Worm (Caenorhabditis elegans): Measurements from ENCODE around the gene ced-4.

The ced-4 gene

DNA sequence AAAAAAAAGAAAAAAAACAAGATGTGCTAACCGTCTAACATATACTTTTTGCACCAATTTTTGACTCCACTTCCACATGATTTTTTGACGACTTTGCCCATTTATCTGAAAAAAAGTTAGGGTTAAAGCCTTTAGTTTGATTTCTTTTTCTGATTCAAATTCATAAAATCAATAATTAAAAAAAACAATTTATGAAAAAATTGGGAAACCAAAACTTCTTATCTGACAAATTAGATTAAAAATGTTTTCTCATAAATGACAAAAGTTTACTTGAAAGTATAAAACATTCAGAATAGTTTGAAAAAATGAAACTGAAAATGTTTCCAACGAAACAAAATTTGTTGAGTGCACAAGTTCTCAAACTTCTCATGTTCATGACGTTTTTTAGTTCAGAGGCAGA lies 32.3 kb upstream of the ced-4 start, which contains the start of gene F26A1.7:
Gene F26A1.7 (minus strand): TSS at position 101 of the 400 bp plus-strand sequence.
- TF ChIP-seq hnd-1 (tag; optimal IDR thresholded peaks at IDR 0.05) (no peak), pes-1 (GFP tag; IDR thresholded peaks at IDR 0.05) (no peak), hmbx-1 (tag; optimal IDR thresholded peaks at IDR 0.05) (no peak), F13C5.2 (tag; optimal IDR thresholded peaks at IDR 0.05) (no peak), ceh-13 (GFP tag; optimal IDR thresholded peaks at IDR 0.05) (no peak), tra-4 (tag; optimal IDR thresholded peaks at IDR 0.05) (no peak), hmg-4 (GFP tag; optimal IDR thresholded peaks at IDR 0.05) (no peak), ama-1 (optimal IDR thresholded peaks at IDR 0.05) (no peak), tbx-11 (GFP tag; IDR thresholded peaks at IDR 0.05) (no peak), B0310.2 (tag; optimal IDR thresholded peaks at IDR 0.05) (no peak), scrt-1 (GFP tag; IDR thresholded peaks at IDR 0.05) (no peak), tbx-37 (GFP tag; conservative IDR thresholded peaks at IDR 0.05) (no peak), ceh-36 (tag; optimal IDR thresholded peaks at IDR 0.05) (no peak), aly-1 (tag; optimal IDR thresholded peaks at IDR 0.05) (no peak), ets-7 (tag; optimal IDR thresholded peaks at IDR 0.05) (no peak), sea-1 (GFP tag; conservative IDR thresholded peaks at IDR 0.05) (no peak), flt-1 (GFP tag; IDR thresholded peaks at IDR 0.05) (no peak)

DNA sequence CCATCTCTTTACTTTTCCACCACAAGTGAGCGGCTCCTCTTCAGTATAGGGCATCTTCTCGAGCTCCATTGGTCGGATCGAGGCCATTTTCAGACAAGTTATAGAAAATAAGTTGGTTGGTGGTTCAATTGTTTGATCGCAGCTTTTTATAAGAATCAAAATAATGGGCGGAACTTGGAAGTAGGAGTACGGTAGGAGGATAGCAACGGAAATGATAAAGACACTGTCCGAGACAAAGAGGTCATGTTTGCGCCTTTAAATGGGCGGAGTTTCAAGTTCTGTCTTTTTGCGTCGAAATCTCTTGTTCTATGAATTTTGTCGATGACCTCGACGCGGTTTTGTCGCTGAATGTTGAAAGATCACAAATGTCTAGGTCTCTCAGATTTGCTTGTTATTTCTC lies 30.0 kb upstream of the ced-4 start, which contains the start of gene F26A1.8:
Gene F26A1.8 (minus strand): TSS at position 101 of the 400 bp plus-strand sequence.
- TF ChIP-seq sea-1 (GFP tag; conservative IDR thresholded peaks at IDR 0.05) (no peak), hnd-1 (tag; optimal IDR thresholded peaks at IDR 0.05) (no peak), ama-1 (optimal IDR thresholded peaks at IDR 0.05) (no peak), hmbx-1 (tag; optimal IDR thresholded peaks at IDR 0.05) (no peak), B0310.2 (tag; optimal IDR thresholded peaks at IDR 0.05) (no peak), hmg-4 (GFP tag; optimal IDR thresholded peaks at IDR 0.05) (no peak), ceh-36 (tag; optimal IDR thresholded peaks at IDR 0.05) (no peak), F13C5.2 (tag; optimal IDR thresholded peaks at IDR 0.05) (no peak), tbx-37 (GFP tag; conservative IDR thresholded peaks at IDR 0.05) (no peak), aly-1 (tag; optimal IDR thresholded peaks at IDR 0.05) (no peak), scrt-1 (GFP tag; IDR thresholded peaks at IDR 0.05) (no peak), flt-1 (GFP tag; IDR thresholded peaks at IDR 0.05) (no peak), tra-4 (tag; optimal IDR thresholded peaks at IDR 0.05) (no peak)

- no peak for TF ChIP-seq sea-1 (GFP tag; conservative IDR thresholded peaks at IDR 0.05)
- no peak for TF ChIP-seq F13C5.2 (tag; optimal IDR thresholded peaks at IDR 0.05)
- no peak for TF ChIP-seq scrt-1 (GFP tag; IDR thresholded peaks at IDR 0.05)
- TF ChIP-seq hnd-1 (tag; optimal IDR thresholded peaks at IDR 0.05) = no peak
- no peak for TF ChIP-seq pes-1 (GFP tag; IDR thresholded peaks at IDR 0.05)
- TF ChIP-seq tra-4 (tag; optimal IDR thresholded peaks at IDR 0.05) = no peak
- TF ChIP-seq flt-1 (GFP tag; IDR thresholded peaks at IDR 0.05) = no peak
- TF ChIP-seq ets-7 (tag; optimal IDR thresholded peaks at IDR 0.05) = no peak
Measured at ce11 chrIII:4826606-4827005, 25.5 kb upstream of the ced-4 start, which contains the start of gene F26A1.3. F26A1.3 (plus strand) TSS chrIII:4826906.

DNA sequence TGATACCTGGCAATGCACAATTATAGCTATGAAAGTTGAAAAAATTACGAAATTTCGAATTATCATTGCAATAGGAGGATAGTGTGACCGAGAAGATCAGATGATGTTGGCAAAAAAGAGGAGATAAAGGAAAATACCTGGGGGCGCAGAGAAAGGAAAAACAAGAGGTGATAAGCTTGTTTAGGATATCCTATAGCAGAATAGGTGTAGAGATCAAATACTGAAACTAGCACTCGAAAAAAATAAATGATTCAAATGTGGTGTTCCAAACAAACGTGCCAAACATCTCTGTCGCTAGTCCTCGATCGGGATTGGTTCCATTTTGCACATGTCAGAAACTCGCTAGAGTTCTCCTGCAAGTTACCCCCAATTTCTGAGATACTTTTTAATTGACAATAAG lies 22.7 kb upstream of the ced-4 start, which contains the start of gene F26A1.9:
Gene F26A1.9 (minus strand): TSS at position 101 of the 400 bp plus-strand sequence.
- TF ChIP-seq sea-1 (GFP tag; conservative IDR thresholded peaks at IDR 0.05) (no peak), tbx-37 (GFP tag; conservative IDR thresholded peaks at IDR 0.05) (no peak), ceh-13 (GFP tag; optimal IDR thresholded peaks at IDR 0.05) (no peak), aly-1 (tag; optimal IDR thresholded peaks at IDR 0.05) (no peak), ets-7 (tag; optimal IDR thresholded peaks at IDR 0.05) (no peak), tbx-11 (GFP tag; IDR thresholded peaks at IDR 0.05) (no peak), pes-1 (GFP tag; IDR thresholded peaks at IDR 0.05) (no peak), tra-4 (tag; optimal IDR thresholded peaks at IDR 0.05) (no peak), ama-1 (optimal IDR thresholded peaks at IDR 0.05) (no peak), F13C5.2 (tag; optimal IDR thresholded peaks at IDR 0.05) (no peak), scrt-1 (GFP tag; IDR thresholded peaks at IDR 0.05) (no peak), hmg-4 (GFP tag; optimal IDR thresholded peaks at IDR 0.05) (no peak), hmbx-1 (tag; optimal IDR thresholded peaks at IDR 0.05) (no peak), flt-1 (GFP tag; IDR thresholded peaks at IDR 0.05) (no peak), hnd-1 (tag; optimal IDR thresholded peaks at IDR 0.05) (no peak), ceh-36 (tag; optimal IDR thresholded peaks at IDR 0.05) (no peak)

DNA sequence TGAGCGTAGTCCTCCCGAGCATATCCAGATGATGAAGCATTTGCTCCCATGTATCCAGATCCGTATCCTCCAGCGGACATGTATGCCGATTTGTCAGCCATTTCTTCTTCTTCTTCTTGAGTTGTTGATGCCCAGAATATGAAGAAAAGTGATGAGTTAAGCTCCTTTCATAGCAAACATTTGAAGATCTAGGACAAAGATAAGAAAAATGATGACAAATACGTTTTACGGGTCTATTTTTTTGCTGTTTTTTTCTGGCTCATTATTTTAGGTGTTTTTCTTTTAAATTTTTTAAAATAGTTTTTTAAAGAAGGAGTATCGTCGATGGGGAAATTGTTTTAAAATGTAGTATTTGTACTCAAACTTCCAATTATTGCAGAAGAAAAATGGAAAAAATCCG lies 21.9 kb upstream of the ced-4 start, which contains the start of gene nspd-9:
Gene nspd-9 (minus strand): TSS at position 101 of the 400 bp plus-strand sequence.
- no peak for TF ChIP-seq hmg-4 (GFP tag; optimal IDR thresholded peaks at IDR 0.05)
- no peak for TF ChIP-seq flt-1 (GFP tag; IDR thresholded peaks at IDR 0.05)
- TF ChIP-seq ama-1 (optimal IDR thresholded peaks at IDR 0.05) = no peak
- TF ChIP-seq tbx-11 (GFP tag; IDR thresholded peaks at IDR 0.05) = no peak
- TF ChIP-seq B0310.2 (tag; optimal IDR thresholded peaks at IDR 0.05) = no peak
- TF ChIP-seq sea-1 (GFP tag; conservative IDR thresholded peaks at IDR 0.05) = no peak
- TF ChIP-seq ceh-36 (tag; optimal IDR thresholded peaks at IDR 0.05) = no peak
- TF ChIP-seq hmbx-1 (tag; optimal IDR thresholded peaks at IDR 0.05) = no peak
- TF ChIP-seq hnd-1 (tag; optimal IDR thresholded peaks at IDR 0.05) = no peak
- TF ChIP-seq F13C5.2 (tag; optimal IDR thresholded peaks at IDR 0.05) = no peak
- TF ChIP-seq pes-1 (GFP tag; IDR thresholded peaks at IDR 0.05) = no peak
- TF ChIP-seq scrt-1 (GFP tag; IDR thresholded peaks at IDR 0.05) = no peak
- no peak for TF ChIP-seq ceh-13 (GFP tag; optimal IDR thresholded peaks at IDR 0.05)
- no peak for TF ChIP-seq aly-1 (tag; optimal IDR thresholded peaks at IDR 0.05)
- no peak for TF ChIP-seq tra-4 (tag; optimal IDR thresholded peaks at IDR 0.05)
- no peak for TF ChIP-seq ets-7 (tag; optimal IDR thresholded peaks at IDR 0.05)
- TF ChIP-seq tbx-37 (GFP tag; conservative IDR thresholded peaks at IDR 0.05) = no peak

- TF ChIP-seq tra-4 (tag; optimal IDR thresholded peaks at IDR 0.05) = no peak
- no peak for TF ChIP-seq F13C5.2 (tag; optimal IDR thresholded peaks at IDR 0.05)
- TF ChIP-seq ets-7 (tag; optimal IDR thresholded peaks at IDR 0.05) = no peak
- TF ChIP-seq hmg-4 (GFP tag; optimal IDR thresholded peaks at IDR 0.05) = no peak
- TF ChIP-seq ceh-13 (GFP tag; optimal IDR thresholded peaks at IDR 0.05) = no peak
- no peak for TF ChIP-seq hnd-1 (tag; optimal IDR thresholded peaks at IDR 0.05)
- no peak for TF ChIP-seq ceh-36 (tag; optimal IDR thresholded peaks at IDR 0.05)
- TF ChIP-seq aly-1 (tag; optimal IDR thresholded peaks at IDR 0.05) = no peak
- TF ChIP-seq sea-1 (GFP tag; conservative IDR thresholded peaks at IDR 0.05) = no peak
- TF ChIP-seq flt-1 (GFP tag; IDR thresholded peaks at IDR 0.05) = no peak
- TF ChIP-seq pes-1 (GFP tag; IDR thresholded peaks at IDR 0.05) = no peak
- no peak for TF ChIP-seq tbx-11 (GFP tag; IDR thresholded peaks at IDR 0.05)
- TF ChIP-seq B0310.2 (tag; optimal IDR thresholded peaks at IDR 0.05) = no peak
- no peak for TF ChIP-seq tbx-37 (GFP tag; conservative IDR thresholded peaks at IDR 0.05)
- TF ChIP-seq ama-1 (optimal IDR thresholded peaks at IDR 0.05) = no peak
- TF ChIP-seq scrt-1 (GFP tag; IDR thresholded peaks at IDR 0.05) = no peak
- TF ChIP-seq hmbx-1 (tag; optimal IDR thresholded peaks at IDR 0.05) = no peak
Measured at ce11 chrIII:4837429-4837828, 14.7 kb upstream of the ced-4 start, which contains the start of the genes acbp-7 and F26A1.19. acbp-7 (plus strand) TSS chrIII:4837729. F26A1.19 (plus strand) TSS chrIII:4837731.

Measured in whole organism, early embryonic.